Worm (Caenorhabditis elegans) whole organism, mixed stage, embryonic: ENCODE measurements around the gene mex-5.

Source experiments
- M03D4.4 ChIP-seq: sonication (generic microtip); optimal IDR thresholded peaks from 2 replicates; lab custom pipeline; 2017; ENCODE audit warnings: mild to moderate bottlenecking, missing genetic modification characterization, missing compliant biosample characterization
- bed-3 ChIP-seq: fragments of 200-800 bp; sonication (Bioruptor generic); optimal IDR thresholded peaks from 3 replicates; lab custom pipeline; 2018; ENCODE audit warnings: mild to moderate bottlenecking, missing genetic modification characterization, moderate library complexity, missing compliant biosample characterization
- blmp-1 ChIP-seq: fragments of 150-350 bp; optimal IDR thresholded peaks from 2 replicates; lab custom pipeline; 2014; ENCODE audit warnings: missing biosample characterization, missing genetic modification characterization
- ceh-39 ChIP-seq: fragments of 150-350 bp; optimal IDR thresholded peaks from 2 replicates; lab custom pipeline; 2014; ENCODE audit warnings: missing biosample characterization, missing genetic modification characterization
- ceh-43 ChIP-seq: fragments of 200-800 bp; sonication (Bioruptor generic); optimal IDR thresholded peaks from 2 replicates; lab custom pipeline; 2018; ENCODE audit warnings: mild to moderate bottlenecking, missing genetic modification characterization, moderate library complexity, missing compliant biosample characterization
- ceh-83 ChIP-seq: fragments of 200-800 bp; sonication (Bioruptor generic); optimal IDR thresholded peaks from 2 replicates; lab custom pipeline; 2018; ENCODE audit warnings: mild to moderate bottlenecking, missing genetic modification characterization, missing compliant biosample characterization
- ces-1 ChIP-seq: fragments of 150-350 bp; optimal IDR thresholded peaks from 2 replicates; lab custom pipeline; 2014; ENCODE audit warnings: missing biosample characterization, missing genetic modification reagents, missing genetic modification characterization
- cnd-1 ChIP-seq: fragments of 200-800 bp; sonication (Bioruptor generic); optimal IDR thresholded peaks from 2 replicates; lab custom pipeline; 2018; ENCODE audit warnings: mild to moderate bottlenecking, missing genetic modification characterization, missing compliant biosample characterization
- drap-1 ChIP-seq: fragments of 200-800 bp; sonication (Bioruptor generic); optimal IDR thresholded peaks from 3 replicates; lab custom pipeline; 2018; ENCODE audit warnings: mild to moderate bottlenecking, missing genetic modification characterization, missing compliant biosample characterization
- elt-1 ChIP-seq: sonication (generic microtip); optimal IDR thresholded peaks from 2 replicates; lab custom pipeline; 2017; ENCODE audit warnings: missing genetic modification characterization, mild to moderate bottlenecking, missing compliant biosample characterization, antibody characterized with exemption, moderate library complexity, borderline replicate concordance; ENCODE audit not compliant: insufficient read depth
- elt-3 ChIP-seq: fragments of 150-350 bp; optimal IDR thresholded peaks from 2 replicates; lab custom pipeline; 2014; ENCODE audit warnings: missing biosample characterization, missing genetic modification characterization
- flh-1 ChIP-seq: fragments of 200-800 bp; sonication (Bioruptor generic); optimal IDR thresholded peaks from 2 replicates; lab custom pipeline; 2018; ENCODE audit warnings: mild to moderate bottlenecking, missing genetic modification characterization, moderate library complexity, missing compliant biosample characterization
- ham-2 ChIP-seq: fragments of 200-800 bp; sonication (Bioruptor generic); optimal IDR thresholded peaks from 2 replicates; lab custom pipeline; 2018; ENCODE audit warnings: mild to moderate bottlenecking, missing genetic modification characterization, missing compliant biosample characterization
- hlh-1 ChIP-seq: fragments of 150-350 bp; optimal IDR thresholded peaks from 2 replicates; lab custom pipeline; 2014; ENCODE audit warnings: missing biosample characterization, missing genetic modification reagents, missing genetic modification characterization
- lin-32 ChIP-seq: fragments of 200-800 bp; sonication (Bioruptor generic); optimal IDR thresholded peaks from 2 replicates; lab custom pipeline; 2018; ENCODE audit warnings: mild to moderate bottlenecking, missing genetic modification characterization, missing compliant biosample characterization
- lsy-2 ChIP-seq: fragments of 150-350 bp; optimal IDR thresholded peaks from 2 replicates; lab custom pipeline; 2014; ENCODE audit warnings: missing biosample characterization, missing genetic modification characterization
- mab-5 ChIP-seq: fragments of 150-350 bp; optimal IDR thresholded peaks from 2 replicates; lab custom pipeline; 2014; ENCODE audit warnings: missing biosample characterization, missing genetic modification characterization
- mep-1 ChIP-seq: fragments of 150-350 bp; optimal IDR thresholded peaks from 2 replicates; lab custom pipeline; 2017; ENCODE audit warnings: missing biosample characterization, missing genetic modification reagents, missing genetic modification characterization, inconsistent platforms
- mls-2 ChIP-seq: sonication (generic microtip); optimal IDR thresholded peaks from 2 replicates; lab custom pipeline; 2016; ENCODE audit warnings: mild to moderate bottlenecking, missing genetic modification characterization, moderate library complexity, missing compliant biosample characterization
- nhr-12 ChIP-seq: fragments of 150-350 bp; optimal IDR thresholded peaks from 2 replicates; lab custom pipeline; 2014; ENCODE audit warnings: missing biosample characterization, missing genetic modification characterization
- nhr-2 ChIP-seq: fragments of 150-350 bp; optimal IDR thresholded peaks from 2 replicates; lab custom pipeline; 2014; ENCODE audit warnings: missing biosample characterization, missing genetic modification characterization
- nhr-237 ChIP-seq: fragments of 150-350 bp; optimal IDR thresholded peaks from 2 replicates; lab custom pipeline; 2014; ENCODE audit warnings: missing biosample characterization, missing genetic modification characterization
- nhr-28 ChIP-seq: fragments of 150-350 bp; optimal IDR thresholded peaks from 2 replicates; lab custom pipeline; 2014; ENCODE audit warnings: missing biosample characterization, missing genetic modification characterization
- pha-4 ChIP-seq: fragments of 150-350 bp; optimal IDR thresholded peaks from 2 replicates; lab custom pipeline; 2018; ENCODE audit warnings: missing biosample characterization, missing genetic modification reagents, missing genetic modification characterization
- sem-2 ChIP-seq: fragments of 200-800 bp; sonication (Bioruptor generic); optimal IDR thresholded peaks from 2 replicates; lab custom pipeline; 2018; ENCODE audit warnings: mild to moderate bottlenecking, missing genetic modification characterization, missing compliant biosample characterization
- sptf-1 ChIP-seq: sonication (generic microtip); optimal IDR thresholded peaks from 2 replicates; lab custom pipeline; 2017; ENCODE audit warnings: mild to moderate bottlenecking, missing genetic modification characterization, moderate library complexity, missing compliant biosample characterization
- tbx-8 ChIP-seq: fragments of 200-800 bp; sonication (Bioruptor generic); optimal IDR thresholded peaks from 2 replicates; lab custom pipeline; 2018; ENCODE audit warnings: mild to moderate bottlenecking, missing genetic modification characterization, moderate library complexity, missing compliant biosample characterization
- unc-120 ChIP-seq: sonication (generic microtip); optimal IDR thresholded peaks from 2 replicates; lab custom pipeline; 2017; ENCODE audit warnings: missing genetic modification characterization, missing compliant biosample characterization; ENCODE audit not compliant: poor library complexity, severe bottlenecking
- unc-39 ChIP-seq: fragments of 150-350 bp; optimal IDR thresholded peaks from 2 replicates; lab custom pipeline; 2014; ENCODE audit warnings: missing biosample characterization, missing genetic modification characterization
- zip-8 ChIP-seq: fragments of 150-350 bp; optimal IDR thresholded peaks from 2 replicates; lab custom pipeline; 2014; ENCODE audit warnings: missing biosample characterization, missing genetic modification characterization
- ztf-11 ChIP-seq: fragments of 150-350 bp; optimal IDR thresholded peaks from 2 replicates; lab custom pipeline; 2014; ENCODE audit warnings: missing biosample characterization, missing genetic modification characterization

Gene mex-5

ce11 chrIV:13353143-13353773 is at the start of gene mex-5, which contains the start of gene rec-8:
Gene mex-5, plus strand, starts transcription at chrIV:13353723.
Gene rec-8, minus strand, starts transcription at chrIV:13353193.
- TF ChIP-seq lsy-2 (tag; lab: Kevin White, UChicago) (peak; percentile 74), bed-3 (no peak), pha-4 (tag; lab: Kevin White, UChicago) (no peak)

- no peak for TF ChIP-seq flh-1 (GFP tag; lab: Kevin White, UChicago)
- no peak for TF ChIP-seq ces-1 (GFP tag; lab: Kevin White, UChicago)
- no peak for TF ChIP-seq drap-1
These were observed 48.7 kb upstream of the mex-5 start for ce11 chrIV:13304786-13305185.

DNA sequence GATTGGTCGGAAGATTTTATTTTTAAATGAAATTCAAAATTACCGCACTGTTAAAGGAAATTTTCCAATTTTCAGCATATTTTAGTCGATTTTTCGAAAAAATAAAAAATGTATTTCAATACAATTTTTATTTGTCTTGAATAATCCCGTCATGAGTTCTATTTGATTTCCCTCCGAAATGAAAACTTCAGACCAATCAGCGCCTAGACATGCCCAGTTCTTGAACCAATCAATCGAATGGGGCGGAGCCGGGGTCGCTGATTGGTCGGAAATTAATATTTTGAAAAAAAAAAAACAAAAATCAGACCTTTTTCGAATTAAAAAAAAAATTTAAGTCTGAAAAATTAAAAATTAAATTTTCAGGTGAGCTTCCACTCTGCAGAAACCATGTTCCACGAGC is 43.9 kb upstream of the mex-5 start:
- TF ChIP-seq ztf-11 (tag; lab: Kevin White, UChicago) = no peak
- no peak for TF ChIP-seq mab-5
- no peak for TF ChIP-seq blmp-1 (tag; lab: Kevin White, UChicago)
- no peak for TF ChIP-seq ham-2 (GFP tag; lab: Kevin White, UChicago)
- TF ChIP-seq unc-39 (tag; lab: Kevin White, UChicago) = no peak
- no peak for TF ChIP-seq pha-4 (tag; lab: Kevin White, UChicago)
- no peak for TF ChIP-seq lin-32 (GFP tag; lab: Kevin White, UChicago)
- TF ChIP-seq drap-1 = no peak
- TF ChIP-seq sem-2 (GFP tag; lab: Kevin White, UChicago) = no peak
- no peak for TF ChIP-seq flh-1 (GFP tag; lab: Kevin White, UChicago)
- no peak for TF ChIP-seq ceh-83 (GFP tag; lab: Kevin White, UChicago)
- TF ChIP-seq cnd-1 = no peak
- TF ChIP-seq hlh-1 = no peak
- TF ChIP-seq unc-120 (tag; lab: Kevin White, UChicago) = no peak
- TF ChIP-seq nhr-237 = no peak
- TF ChIP-seq nhr-12 = no peak

DNA sequence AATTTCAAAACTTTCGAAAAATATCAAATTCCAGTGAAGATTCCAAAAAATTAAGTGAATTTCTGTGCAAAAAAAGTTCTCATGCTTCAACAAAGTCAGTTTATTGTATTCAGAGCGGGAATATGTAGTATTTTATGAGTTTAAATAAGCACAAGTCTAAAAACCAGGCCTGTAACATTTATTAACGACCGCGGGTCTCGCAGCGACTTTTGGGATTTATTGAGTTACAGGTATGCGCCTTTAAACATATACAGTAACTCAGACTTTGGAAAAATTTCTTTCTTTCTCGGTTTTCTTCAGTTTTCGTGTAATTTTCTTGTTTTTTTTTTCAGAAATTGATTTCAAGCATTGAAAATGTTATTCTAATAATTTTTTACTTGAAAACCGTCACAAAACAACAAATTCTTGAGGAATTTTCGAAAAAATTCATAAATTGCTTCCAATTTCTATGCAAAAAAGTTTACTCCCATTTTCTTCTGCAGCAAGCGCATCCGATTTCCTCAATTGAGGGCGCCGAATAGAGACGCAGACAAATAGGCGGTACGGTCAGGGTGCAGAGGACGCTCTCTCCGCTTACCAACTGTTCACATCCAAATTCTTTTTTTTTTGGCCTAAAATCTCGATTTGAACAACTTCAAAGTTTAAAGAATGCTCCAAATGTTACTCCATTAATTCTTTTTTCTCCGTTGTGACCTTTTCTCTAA is 42.0 kb upstream of the mex-5 start:
- TF ChIP-seq hlh-1 (peak; percentile 30), mls-2 (tag; lab: Kevin White, UChicago) (no peak)

DNA sequence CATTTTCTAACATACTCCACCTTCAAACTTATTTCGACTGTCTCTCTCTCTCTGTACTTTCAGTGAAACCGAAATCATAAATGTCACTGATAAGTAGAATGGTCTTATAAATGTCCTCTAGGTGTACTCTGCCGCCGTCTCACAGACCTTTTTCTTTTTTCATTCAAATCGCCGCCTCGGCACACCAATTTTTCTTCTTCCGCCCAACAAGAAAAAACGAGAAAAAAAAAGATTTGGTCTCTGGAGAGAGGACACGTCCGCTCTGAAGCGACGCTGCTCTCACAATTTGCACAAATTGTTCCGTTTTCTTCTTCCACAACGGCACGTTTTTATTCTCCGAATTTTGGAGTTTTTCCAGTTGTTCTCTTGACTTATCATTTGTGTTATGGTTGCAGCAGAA is 40.4 kb upstream of the mex-5 start:
- TF ChIP-seq sptf-1 (tag; lab: Kevin White, UChicago) = no peak
- no peak for TF ChIP-seq nhr-237
- TF ChIP-seq elt-1 (tag; lab: Kevin White, UChicago) = no peak
- no peak for TF ChIP-seq elt-3 (tag; lab: Kevin White, UChicago)
- TF ChIP-seq bed-3 = no peak
- TF ChIP-seq mab-5 = no peak
- TF ChIP-seq lin-32 (GFP tag; lab: Kevin White, UChicago) = no peak
- TF ChIP-seq hlh-1 = no peak
- no peak for TF ChIP-seq ztf-11 (tag; lab: Kevin White, UChicago)
- no peak for TF ChIP-seq drap-1
- no peak for TF ChIP-seq mep-1 (tag; lab: Kevin White, UChicago)
- TF ChIP-seq pha-4 (tag; lab: Kevin White, UChicago) = no peak
- no peak for TF ChIP-seq unc-39 (tag; lab: Kevin White, UChicago)
- TF ChIP-seq flh-1 (GFP tag; lab: Kevin White, UChicago) = no peak
- no peak for TF ChIP-seq M03D4.4 (tag; lab: Kevin White, UChicago)
- TF ChIP-seq zip-8 = no peak
- no peak for TF ChIP-seq tbx-8 (GFP tag; lab: Kevin White, UChicago)

DNA sequence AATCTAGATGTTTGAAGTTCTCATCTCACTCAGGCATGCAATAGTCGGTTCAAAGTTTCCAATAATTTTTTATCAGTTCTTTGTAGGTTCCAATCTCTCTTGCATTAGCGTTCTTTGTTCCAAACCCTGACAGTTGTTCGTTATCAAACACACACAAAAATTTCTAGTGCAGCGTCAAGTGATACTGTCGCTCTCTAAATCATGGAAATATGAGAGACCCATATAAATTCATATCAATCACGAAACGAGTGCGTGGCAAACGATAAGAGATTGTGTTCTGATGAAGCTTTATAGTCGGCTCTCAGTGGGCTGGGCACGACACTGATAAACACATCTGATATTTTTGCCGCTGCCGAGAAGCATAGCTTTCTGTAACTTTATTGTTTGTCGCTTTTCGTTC is 39.3 kb upstream of the mex-5 start:
- no peak for TF ChIP-seq ceh-83 (GFP tag; lab: Kevin White, UChicago)
- TF ChIP-seq nhr-28 (tag; lab: Kevin White, UChicago) = no peak
- no peak for TF ChIP-seq drap-1
- no peak for TF ChIP-seq blmp-1 (tag; lab: Kevin White, UChicago)
- no peak for TF ChIP-seq ceh-43 (GFP tag; lab: Kevin White, UChicago)
- no peak for TF ChIP-seq mep-1 (tag; lab: Kevin White, UChicago)
- no peak for TF ChIP-seq nhr-237
- no peak for TF ChIP-seq tbx-8 (GFP tag; lab: Kevin White, UChicago)
- no peak for TF ChIP-seq mab-5
- no peak for TF ChIP-seq ztf-11 (tag; lab: Kevin White, UChicago)
- TF ChIP-seq nhr-12 = no peak
- TF ChIP-seq bed-3 = no peak
- TF ChIP-seq flh-1 (GFP tag; lab: Kevin White, UChicago) = no peak
- TF ChIP-seq sptf-1 (tag; lab: Kevin White, UChicago) = no peak
- no peak for TF ChIP-seq ceh-39
- no peak for TF ChIP-seq unc-120 (tag; lab: Kevin White, UChicago)
- TF ChIP-seq nhr-2 = no peak
- TF ChIP-seq pha-4 (tag; lab: Kevin White, UChicago) = no peak
